Fruit fly (Drosophila melanogaster): Measurements from ENCODE around the gene DAAM.

DNA sequence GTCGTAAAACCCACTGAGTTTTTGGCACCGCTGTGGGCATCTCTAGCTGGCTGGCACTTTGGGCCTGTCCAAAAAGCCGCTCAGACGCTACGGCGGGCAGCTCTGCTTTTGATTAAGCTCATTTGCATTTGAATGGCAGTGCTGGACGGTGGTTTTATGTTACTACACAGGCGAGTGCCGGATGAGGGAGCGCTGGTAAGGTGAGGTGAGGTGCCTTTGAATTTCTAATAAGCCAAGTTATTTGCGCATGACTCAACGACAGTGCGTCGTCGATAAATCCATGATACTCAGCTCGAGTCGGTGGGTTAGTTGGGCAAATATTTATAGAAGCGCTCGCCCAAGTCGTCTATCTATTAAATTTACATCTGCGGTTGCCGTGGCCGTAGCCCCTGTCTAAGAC lies 37.9 kb downstream of the DAAM start:
- no peak for TF ChIP-seq usp (GFP tag; optimal IDR thresholded peaks at IDR 0.05)
- no peak for TF ChIP-seq Sp1 (GFP tag; optimal IDR thresholded peaks at IDR 0.05)
- no peak for TF ChIP-seq CG32264 (GFP tag; optimal IDR thresholded peaks at IDR 0.05)
- no peak for TF ChIP-seq tai (GFP tag; optimal IDR thresholded peaks at IDR 0.05)
- TF ChIP-seq Dfd (GFP tag; optimal IDR thresholded peaks at IDR 0.05), result no peak
- TF ChIP-seq h (GFP tag; optimal IDR thresholded peaks at IDR 0.05), result no peak
- TF ChIP-seq fru (GFP tag; optimal IDR thresholded peaks at IDR 0.05), result no peak
- TF ChIP-seq Abd-B (GFP tag; optimal IDR thresholded peaks at IDR 0.05), result no peak
- no peak for TF ChIP-seq CrebA (GFP tag; optimal IDR thresholded peaks at IDR 0.05; ENCODE audit: borderline replicate concordance)
- TF ChIP-seq rgr (GFP tag; optimal IDR thresholded peaks at IDR 0.05), result no peak
- no peak for TF ChIP-seq Hr78 (GFP tag; optimal IDR thresholded peaks at IDR 0.05)
